Worm (Caenorhabditis elegans) whole organism, midembryonic: ENCODE results near the gene str-143.

Source experiments
- cog-1 ChIP-seq: sonication (generic microtip); optimal IDR thresholded peaks from 2 replicates; lab custom pipeline; 2016; ENCODE audit warnings: missing genetic modification characterization, missing compliant biosample characterization
- flt-1 ChIP-seq: fragments of 200-800 bp; sonication (Bioruptor generic); IDR thresholded peaks from 2 replicates; pipeline ENCODE4 v1.3.6; 2022; ENCODE audit warnings: missing genetic modification characterization, missing compliant biosample characterization
- klf-2 ChIP-seq: fragments of 200-800 bp; sonication (Bioruptor generic); conservative IDR thresholded peaks from 2 replicates; pipeline ENCODE4 v1.3.6; 2022; ENCODE audit warnings: missing genetic modification reagents, missing genetic modification characterization, missing compliant biosample characterization
- med-1 ChIP-seq: sonication (generic microtip); optimal IDR thresholded peaks from 2 replicates; lab custom pipeline; 2017; ENCODE audit warnings: missing genetic modification characterization, mild to moderate bottlenecking, missing compliant biosample characterization, antibody characterized with exemption, missing genetic modification reagents; ENCODE audit not compliant: insufficient read depth
- ref-1 ChIP-seq: fragments of 200-800 bp; sonication (Bioruptor generic); conservative IDR thresholded peaks from 2 replicates; pipeline ENCODE4 v1.3.6; 2022; ENCODE audit warnings: missing genetic modification reagents, missing genetic modification characterization, missing compliant biosample characterization
- tab-1 ChIP-seq: fragments of 200-800 bp; sonication (Bioruptor generic); IDR thresholded peaks from 2 replicates; pipeline ENCODE4 v1.3.6; 2022; ENCODE audit warnings: missing genetic modification characterization, missing compliant biosample characterization
- ztf-29 ChIP-seq: fragments of 200-800 bp; sonication (Bioruptor generic); IDR thresholded peaks from 2 replicates; pipeline ENCODE4 v1.3.6; 2022; ENCODE audit warnings: missing genetic modification reagents, missing genetic modification characterization, missing compliant biosample characterization

ce11 chrV:8062074-8062473, 7.5 kb downstream of the str-143 start, which contains the start of gene str-139:
- no peak for TF ChIP-seq flt-1 (GFP tag; lab: Robert Waterston, UW)
- no peak for TF ChIP-seq tab-1 (GFP tag; lab: Robert Waterston, UW)
- no peak for TF ChIP-seq cog-1 (tag; lab: Kevin White, UChicago)
- no peak for TF ChIP-seq ztf-29
- no peak for TF ChIP-seq klf-2 (GFP tag; lab: Robert Waterston, UW)
- no peak for TF ChIP-seq ref-1 (GFP tag; lab: Robert Waterston, UW)
- TF ChIP-seq med-1 (GFP tag; lab: Kevin White, UChicago) = no peak
